Worm (Caenorhabditis elegans): ENCODE measurements around the gene R74.2.

ce11 chrIII:4227363-4227762, 39.4 kb downstream of the R74.2 start:
- peak; percentile 56 for TF ChIP-seq pqm-1 (tag; optimal IDR thresholded peaks at IDR 0.05)
- TF ChIP-seq jun-1 (tag; optimal IDR thresholded peaks at IDR 0.05) = no peak
- no peak for TF ChIP-seq nhr-11 (tag; optimal IDR thresholded peaks at IDR 0.05)
- TF ChIP-seq nhr-12 (tag; optimal IDR thresholded peaks at IDR 0.05) = no peak
- no peak for TF ChIP-seq pha-4 (tag; optimal IDR thresholded peaks at IDR 0.05)
- no peak for TF ChIP-seq nhr-25 (tag; optimal IDR thresholded peaks at IDR 0.05)

Measured in whole organism, L3 larva.